Worm (Caenorhabditis elegans) whole organism, mixed stage, embryonic: ENCODE results near the gene clec-123.

ENCODE experiments used
- M03D4.4 ChIP-seq: sonication (generic microtip); optimal IDR thresholded peaks from 2 replicates; lab custom pipeline; 2017; ENCODE audit warnings: mild to moderate bottlenecking, missing genetic modification characterization, missing compliant biosample characterization
- bed-3 ChIP-seq: fragments of 200-800 bp; sonication (Bioruptor generic); optimal IDR thresholded peaks from 3 replicates; lab custom pipeline; 2018; ENCODE audit warnings: mild to moderate bottlenecking, missing genetic modification characterization, moderate library complexity, missing compliant biosample characterization
- blmp-1 ChIP-seq: fragments of 150-350 bp; optimal IDR thresholded peaks from 2 replicates; lab custom pipeline; 2014; ENCODE audit warnings: missing biosample characterization, missing genetic modification characterization
- ceh-39 ChIP-seq: fragments of 150-350 bp; optimal IDR thresholded peaks from 2 replicates; lab custom pipeline; 2014; ENCODE audit warnings: missing biosample characterization, missing genetic modification characterization
- ceh-43 ChIP-seq: fragments of 200-800 bp; sonication (Bioruptor generic); optimal IDR thresholded peaks from 2 replicates; lab custom pipeline; 2018; ENCODE audit warnings: mild to moderate bottlenecking, missing genetic modification characterization, moderate library complexity, missing compliant biosample characterization
- ceh-83 ChIP-seq: fragments of 200-800 bp; sonication (Bioruptor generic); optimal IDR thresholded peaks from 2 replicates; lab custom pipeline; 2018; ENCODE audit warnings: mild to moderate bottlenecking, missing genetic modification characterization, missing compliant biosample characterization
- ces-1 ChIP-seq: fragments of 150-350 bp; optimal IDR thresholded peaks from 2 replicates; lab custom pipeline; 2014; ENCODE audit warnings: missing biosample characterization, missing genetic modification reagents, missing genetic modification characterization
- elt-1 ChIP-seq: sonication (generic microtip); optimal IDR thresholded peaks from 2 replicates; lab custom pipeline; 2017; ENCODE audit warnings: missing genetic modification characterization, mild to moderate bottlenecking, missing compliant biosample characterization, antibody characterized with exemption, moderate library complexity, borderline replicate concordance; ENCODE audit not compliant: insufficient read depth
- elt-3 ChIP-seq: fragments of 150-350 bp; optimal IDR thresholded peaks from 2 replicates; lab custom pipeline; 2014; ENCODE audit warnings: missing biosample characterization, missing genetic modification characterization
- flh-1 ChIP-seq: fragments of 200-800 bp; sonication (Bioruptor generic); optimal IDR thresholded peaks from 2 replicates; lab custom pipeline; 2018; ENCODE audit warnings: mild to moderate bottlenecking, missing genetic modification characterization, moderate library complexity, missing compliant biosample characterization
- ham-2 ChIP-seq: fragments of 200-800 bp; sonication (Bioruptor generic); optimal IDR thresholded peaks from 2 replicates; lab custom pipeline; 2018; ENCODE audit warnings: mild to moderate bottlenecking, missing genetic modification characterization, missing compliant biosample characterization
- hlh-1 ChIP-seq: fragments of 150-350 bp; optimal IDR thresholded peaks from 2 replicates; lab custom pipeline; 2014; ENCODE audit warnings: missing biosample characterization, missing genetic modification reagents, missing genetic modification characterization
- lin-13 ChIP-seq: fragments of 150-350 bp; optimal IDR thresholded peaks from 2 replicates; lab custom pipeline; 2014; ENCODE audit warnings: missing biosample characterization, missing genetic modification characterization
- lin-32 ChIP-seq: fragments of 200-800 bp; sonication (Bioruptor generic); optimal IDR thresholded peaks from 2 replicates; lab custom pipeline; 2018; ENCODE audit warnings: mild to moderate bottlenecking, missing genetic modification characterization, missing compliant biosample characterization
- lsy-2 ChIP-seq: fragments of 150-350 bp; optimal IDR thresholded peaks from 2 replicates; lab custom pipeline; 2014; ENCODE audit warnings: missing biosample characterization, missing genetic modification characterization
- mab-5 ChIP-seq: fragments of 150-350 bp; optimal IDR thresholded peaks from 2 replicates; lab custom pipeline; 2014; ENCODE audit warnings: missing biosample characterization, missing genetic modification characterization
- mep-1 ChIP-seq: fragments of 150-350 bp; optimal IDR thresholded peaks from 2 replicates; lab custom pipeline; 2017; ENCODE audit warnings: missing biosample characterization, missing genetic modification reagents, missing genetic modification characterization, inconsistent platforms
- mls-2 ChIP-seq: sonication (generic microtip); optimal IDR thresholded peaks from 2 replicates; lab custom pipeline; 2016; ENCODE audit warnings: mild to moderate bottlenecking, missing genetic modification characterization, moderate library complexity, missing compliant biosample characterization
- nhr-12 ChIP-seq: fragments of 150-350 bp; optimal IDR thresholded peaks from 2 replicates; lab custom pipeline; 2014; ENCODE audit warnings: missing biosample characterization, missing genetic modification characterization
- nhr-2 ChIP-seq: fragments of 150-350 bp; optimal IDR thresholded peaks from 2 replicates; lab custom pipeline; 2014; ENCODE audit warnings: missing biosample characterization, missing genetic modification characterization
- nhr-237 ChIP-seq: fragments of 150-350 bp; optimal IDR thresholded peaks from 2 replicates; lab custom pipeline; 2014; ENCODE audit warnings: missing biosample characterization, missing genetic modification characterization
- nhr-28 ChIP-seq: fragments of 150-350 bp; optimal IDR thresholded peaks from 2 replicates; lab custom pipeline; 2014; ENCODE audit warnings: missing biosample characterization, missing genetic modification characterization
- nhr-76 ChIP-seq: sonication (generic microtip); optimal IDR thresholded peaks from 2 replicates; lab custom pipeline; 2017; ENCODE audit warnings: missing biosample characterization, missing genetic modification characterization
- pha-4 ChIP-seq: fragments of 150-350 bp; optimal IDR thresholded peaks from 2 replicates; lab custom pipeline; 2018; ENCODE audit warnings: missing biosample characterization, missing genetic modification reagents, missing genetic modification characterization
- snpc-4 ChIP-seq: fragments of 150-350 bp; optimal IDR thresholded peaks from 2 replicates; lab custom pipeline; 2014; ENCODE audit warnings: missing biosample characterization, missing genetic modification characterization
- sptf-1 ChIP-seq: sonication (generic microtip); optimal IDR thresholded peaks from 2 replicates; lab custom pipeline; 2017; ENCODE audit warnings: mild to moderate bottlenecking, missing genetic modification characterization, moderate library complexity, missing compliant biosample characterization
- tbx-8 ChIP-seq: fragments of 200-800 bp; sonication (Bioruptor generic); optimal IDR thresholded peaks from 2 replicates; lab custom pipeline; 2018; ENCODE audit warnings: mild to moderate bottlenecking, missing genetic modification characterization, moderate library complexity, missing compliant biosample characterization
- unc-120 ChIP-seq: sonication (generic microtip); optimal IDR thresholded peaks from 2 replicates; lab custom pipeline; 2017; ENCODE audit warnings: missing genetic modification characterization, missing compliant biosample characterization; ENCODE audit not compliant: poor library complexity, severe bottlenecking
- unc-39 ChIP-seq: fragments of 150-350 bp; optimal IDR thresholded peaks from 2 replicates; lab custom pipeline; 2014; ENCODE audit warnings: missing biosample characterization, missing genetic modification characterization
- zip-8 ChIP-seq: fragments of 150-350 bp; optimal IDR thresholded peaks from 2 replicates; lab custom pipeline; 2014; ENCODE audit warnings: missing biosample characterization, missing genetic modification characterization
- ztf-11 ChIP-seq: fragments of 150-350 bp; optimal IDR thresholded peaks from 2 replicates; lab custom pipeline; 2014; ENCODE audit warnings: missing biosample characterization, missing genetic modification characterization

The clec-123 gene

DNA sequence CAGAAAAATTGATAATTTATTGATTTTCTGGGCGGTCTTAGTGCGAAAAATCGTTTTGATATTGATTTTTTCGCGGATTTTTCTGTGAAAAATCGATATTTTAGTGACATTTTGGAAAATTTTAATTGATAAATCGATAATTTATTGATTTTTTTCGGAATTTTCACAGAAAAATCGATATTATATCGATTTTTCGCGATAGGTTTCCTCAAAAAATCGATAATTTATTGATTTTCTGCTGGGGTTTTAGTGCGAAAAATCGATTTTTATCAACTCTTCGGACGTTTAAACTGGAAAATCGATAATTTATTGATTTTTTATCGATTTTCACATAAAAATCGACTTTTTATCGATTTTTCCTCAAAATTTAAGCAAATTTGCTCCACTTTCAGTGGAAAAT lies 46.6 kb upstream of the clec-123 start:
- no peak for TF ChIP-seq unc-39
- no peak for TF ChIP-seq flh-1 (GFP tag; lab: Kevin White, UChicago)
- no peak for TF ChIP-seq nhr-28 (tag; lab: Kevin White, UChicago)
- TF ChIP-seq lin-32 (GFP tag; lab: Kevin White, UChicago), result no peak
- no peak for TF ChIP-seq nhr-2 (tag; lab: Kevin White, UChicago)
- TF ChIP-seq nhr-12 (tag; lab: Kevin White, UChicago), result no peak
- TF ChIP-seq bed-3 (GFP tag; lab: Kevin White, UChicago), result no peak
- no peak for TF ChIP-seq ztf-11 (tag; lab: Kevin White, UChicago)
- TF ChIP-seq nhr-237 (tag; lab: Kevin White, UChicago), result no peak
- no peak for TF ChIP-seq ceh-39 (tag; lab: Kevin White, UChicago)
- TF ChIP-seq lin-13 (tag; lab: Kevin White, UChicago), result no peak
- TF ChIP-seq lsy-2, result no peak
- TF ChIP-seq unc-120 (tag; lab: Kevin White, UChicago), result no peak
- no peak for TF ChIP-seq hlh-1
- TF ChIP-seq snpc-4 (tag; lab: Kevin White, UChicago), result no peak
- TF ChIP-seq elt-1 (tag; lab: Kevin White, UChicago), result no peak
- no peak for TF ChIP-seq ham-2 (GFP tag; lab: Kevin White, UChicago)
- no peak for TF ChIP-seq blmp-1 (tag; lab: Kevin White, UChicago)
- TF ChIP-seq, all 35 proteins: peak for 0

DNA sequence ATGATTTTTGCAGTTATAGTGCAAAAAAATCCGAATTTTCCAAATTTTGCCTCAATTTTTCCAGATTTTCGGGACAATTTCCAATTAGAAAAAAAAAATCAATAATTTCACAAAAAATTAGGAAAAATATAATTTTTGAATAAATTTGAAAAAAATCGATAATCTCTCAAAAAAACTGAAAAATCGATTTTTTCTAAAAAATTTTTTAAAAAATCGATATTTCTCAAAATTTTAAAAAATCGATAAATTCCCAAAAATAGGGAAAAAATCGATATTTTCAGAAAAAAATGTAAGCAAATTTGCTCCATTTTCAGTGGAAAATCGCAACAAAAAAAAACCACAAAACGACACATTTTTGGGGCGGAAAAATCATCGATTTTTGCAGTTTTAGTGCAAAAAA lies 46.1 kb upstream of the clec-123 start:
- TF ChIP-seq zip-8 (tag; lab: Kevin White, UChicago), result no peak
- no peak for TF ChIP-seq mls-2 (tag; lab: Kevin White, UChicago)
- TF ChIP-seq nhr-28 (tag; lab: Kevin White, UChicago), result no peak
- TF ChIP-seq M03D4.4 (tag; lab: Kevin White, UChicago), result no peak
- no peak for TF ChIP-seq pha-4
- TF ChIP-seq ztf-11 (tag; lab: Kevin White, UChicago), result no peak
- TF ChIP-seq tbx-8 (GFP tag; lab: Kevin White, UChicago), result no peak
- TF ChIP-seq ceh-39 (tag; lab: Kevin White, UChicago), result no peak
- TF ChIP-seq nhr-76 (tag; lab: Kevin White, UChicago), result no peak
- TF ChIP-seq mep-1 (tag; lab: Kevin White, UChicago), result no peak
- TF ChIP-seq bed-3 (GFP tag; lab: Kevin White, UChicago), result no peak
- TF ChIP-seq, all 35 proteins: peak for 0

- TF ChIP-seq ceh-83 (GFP tag; lab: Kevin White, UChicago) (no peak), zip-8 (tag; lab: Kevin White, UChicago) (no peak), nhr-12 (tag; lab: Kevin White, UChicago) (no peak), lin-13 (tag; lab: Kevin White, UChicago) (no peak), sptf-1 (tag; lab: Kevin White, UChicago) (no peak), ztf-11 (tag; lab: Kevin White, UChicago) (no peak), unc-39 (no peak), unc-120 (tag; lab: Kevin White, UChicago) (no peak), elt-3 (no peak), ceh-43 (no peak), ceh-39 (tag; lab: Kevin White, UChicago) (no peak), tbx-8 (GFP tag; lab: Kevin White, UChicago) (no peak), lsy-2 (no peak), elt-1 (tag; lab: Kevin White, UChicago) (no peak), snpc-4 (tag; lab: Kevin White, UChicago) (no peak), nhr-237 (tag; lab: Kevin White, UChicago) (no peak)
- TF ChIP-seq, all 35 proteins: peak for 0
Observed at ce11 chrII:3068646-3069045, 45.4 kb upstream of the clec-123 start.

ce11 chrII:3070182-3070581 lies 43.9 kb upstream of the clec-123 start:
- TF ChIP-seq nhr-12 (tag; lab: Kevin White, UChicago) (no peak), unc-39 (no peak), lsy-2 (no peak), zip-8 (tag; lab: Kevin White, UChicago) (no peak), mep-1 (tag; lab: Kevin White, UChicago) (no peak), ceh-39 (tag; lab: Kevin White, UChicago) (no peak), mab-5 (no peak), ces-1 (no peak), lin-32 (GFP tag; lab: Kevin White, UChicago) (no peak)
- TF ChIP-seq, all 35 proteins: peak for 0
